Worm (Caenorhabditis elegans) whole organism, L3 larva: Measurements from ENCODE around the gene wdfy-3.
"Not testable (repeated sequence)": the region's sequence is repeated elsewhere in the genome, so short reads cannot be mapped to it uniquely, and the experiment has no call there.

ENCODE experiments used
- ZK546.5 ChIP-seq: sonication (generic microtip); optimal IDR thresholded peaks from 2 replicates; lab custom pipeline; 2017; ENCODE audit warnings: missing biosample characterization, missing genetic modification characterization
- ceh-16 ChIP-seq: sonication (generic microtip); optimal IDR thresholded peaks from 2 replicates; lab custom pipeline; 2017; ENCODE audit warnings: missing biosample characterization, missing genetic modification characterization
- ceh-28 ChIP-seq: fragments of 150-350 bp; optimal IDR thresholded peaks from 2 replicates; lab custom pipeline; 2014; ENCODE audit warnings: missing biosample characterization, missing genetic modification reagents, missing genetic modification characterization
- egl-5 ChIP-seq: fragments of 150-350 bp; optimal IDR thresholded peaks from 2 replicates; lab custom pipeline; 2017; ENCODE audit warnings: missing biosample characterization, missing genetic modification reagents, missing genetic modification characterization, inconsistent platforms
- elt-3 ChIP-seq, 3 experiments: fragments of 150-350 bp in 1 of 3; sonication (generic microtip) in 2 of 3; optimal IDR thresholded peaks; 2 replicates in 2 of 3; 4 replicates in 1 of 3; lab custom pipeline; 2014 to 2017; ENCODE audit warnings: missing biosample characterization in 3 of 3, missing genetic modification characterization in 3 of 3
- fkh-10 ChIP-seq: sonication (generic microtip); optimal IDR thresholded peaks from 2 replicates; lab custom pipeline; 2017; ENCODE audit warnings: missing biosample characterization, missing genetic modification reagents, missing genetic modification characterization
- fkh-2 ChIP-seq: fragments of 150-350 bp; optimal IDR thresholded peaks from 2 replicates; lab custom pipeline; 2014; ENCODE audit warnings: missing biosample characterization, missing genetic modification reagents, missing genetic modification characterization
- fos-1 ChIP-seq: fragments of 150-350 bp; optimal IDR thresholded peaks from 2 replicates; lab custom pipeline; 2014; ENCODE audit warnings: missing biosample characterization, missing genetic modification characterization
- hmg-11 ChIP-seq: sonication (generic microtip); optimal IDR thresholded peaks from 2 replicates; lab custom pipeline; 2016; ENCODE audit warnings: missing genetic modification characterization, missing compliant biosample characterization
- jun-1 ChIP-seq: fragments of 150-350 bp; optimal IDR thresholded peaks from 2 replicates; lab custom pipeline; 2014; ENCODE audit warnings: missing biosample characterization, missing genetic modification reagents, missing genetic modification characterization
- lin-15B ChIP-seq: fragments of 150-350 bp; optimal IDR thresholded peaks from 2 replicates; lab custom pipeline; 2014; ENCODE audit warnings: missing biosample characterization, missing genetic modification characterization
- lin-39 ChIP-seq: fragments of 150-350 bp; optimal IDR thresholded peaks from 2 replicates; lab custom pipeline; 2018; ENCODE audit warnings: missing biosample characterization, missing genetic modification reagents, missing genetic modification characterization
- lsy-12 ChIP-seq: sonication (generic microtip); optimal IDR thresholded peaks from 2 replicates; lab custom pipeline; 2016; ENCODE audit warnings: mild to moderate bottlenecking, missing genetic modification characterization, missing compliant biosample characterization
- nfya-1 ChIP-seq: sonication (generic microtip); optimal IDR thresholded peaks from 2 replicates; lab custom pipeline; 2017; ENCODE audit warnings: missing genetic modification characterization, mild to moderate bottlenecking, missing compliant biosample characterization, antibody characterized with exemption, moderate library complexity; ENCODE audit not compliant: insufficient read depth
- nhr-12 ChIP-seq: fragments of 150-350 bp; optimal IDR thresholded peaks from 2 replicates; lab custom pipeline; 2014; ENCODE audit warnings: missing biosample characterization, missing genetic modification characterization
- nhr-23 ChIP-seq: fragments of 150-350 bp; optimal IDR thresholded peaks from 2 replicates; lab custom pipeline; 2014; ENCODE audit warnings: missing biosample characterization, missing genetic modification reagents, missing genetic modification characterization
- nhr-25 ChIP-seq: sonication (generic microtip); optimal IDR thresholded peaks from 2 replicates; lab custom pipeline; 2017; ENCODE audit warnings: missing biosample characterization, missing genetic modification characterization
- nhr-43 ChIP-seq: sonication (generic microtip); optimal IDR thresholded peaks from 2 replicates; lab custom pipeline; 2016; ENCODE audit warnings: mild to moderate bottlenecking, missing genetic modification characterization, missing compliant biosample characterization; ENCODE audit not compliant: poor library complexity, severe bottlenecking
- nhr-76 ChIP-seq: fragments of 150-350 bp; sonication (generic microtip); optimal IDR thresholded peaks from 5 replicates; lab custom pipeline; 2014; ENCODE audit warnings: missing biosample characterization, missing genetic modification characterization
- pha-4 ChIP-seq: fragments of 150-350 bp; optimal IDR thresholded peaks from 2 replicates; lab custom pipeline; 2014; ENCODE audit warnings: missing biosample characterization, missing genetic modification reagents, missing genetic modification characterization
- pqm-1 ChIP-seq: fragments of 150-350 bp; optimal IDR thresholded peaks from 2 replicates; lab custom pipeline; 2017; ENCODE audit warnings: missing biosample characterization, missing genetic modification characterization, inconsistent platforms
- skn-1 ChIP-seq: fragments of 150-350 bp; optimal IDR thresholded peaks from 2 replicates; lab custom pipeline; 2014; ENCODE audit warnings: missing biosample characterization, missing genetic modification characterization
- snpc-4 ChIP-seq: fragments of 150-350 bp; optimal IDR thresholded peaks from 2 replicates; lab custom pipeline; 2014; ENCODE audit warnings: missing biosample characterization, missing genetic modification characterization
- unc-39 ChIP-seq: sonication (generic microtip); optimal IDR thresholded peaks from 4 replicates; lab custom pipeline; 2017; ENCODE audit warnings: missing biosample characterization, missing genetic modification characterization
- unc-62 ChIP-seq: fragments of 150-350 bp; sonication (generic microtip); optimal IDR thresholded peaks from 4 replicates; lab custom pipeline; 2014; ENCODE audit warnings: missing biosample characterization, missing genetic modification reagents, missing genetic modification characterization

The wdfy-3 gene

DNA sequence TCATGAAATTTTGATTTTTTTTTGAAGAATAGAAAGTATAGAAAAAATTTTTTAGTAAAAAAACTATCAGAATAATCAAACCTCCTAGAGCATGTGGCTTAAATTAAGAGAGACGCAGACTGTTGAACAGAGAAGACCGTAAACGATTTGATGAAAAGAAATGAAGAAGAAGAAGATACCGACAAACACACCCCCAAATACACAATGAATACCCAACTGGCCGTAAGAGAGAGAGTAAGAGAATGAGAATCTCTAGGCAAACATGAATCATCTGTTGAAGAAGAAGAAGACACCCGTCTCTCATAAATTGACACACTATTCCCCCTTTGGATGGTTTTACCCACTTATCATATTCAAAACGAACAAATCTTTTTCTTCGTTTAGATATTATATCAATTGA is 19.4 kb upstream of the wdfy-3 start:
- TF ChIP-seq nhr-25 (tag; lab: Kevin White, UChicago) (peak; percentile 38), nhr-23 (tag; lab: Kevin White, UChicago) (peak; percentile 29), pha-4 (tag; lab: Kevin White, UChicago) (peak; percentile 23), nfya-1 (tag; lab: Kevin White, UChicago) (peak; percentile 21), nhr-76 (tag; lab: Kevin White, UChicago) (no peak)

DNA sequence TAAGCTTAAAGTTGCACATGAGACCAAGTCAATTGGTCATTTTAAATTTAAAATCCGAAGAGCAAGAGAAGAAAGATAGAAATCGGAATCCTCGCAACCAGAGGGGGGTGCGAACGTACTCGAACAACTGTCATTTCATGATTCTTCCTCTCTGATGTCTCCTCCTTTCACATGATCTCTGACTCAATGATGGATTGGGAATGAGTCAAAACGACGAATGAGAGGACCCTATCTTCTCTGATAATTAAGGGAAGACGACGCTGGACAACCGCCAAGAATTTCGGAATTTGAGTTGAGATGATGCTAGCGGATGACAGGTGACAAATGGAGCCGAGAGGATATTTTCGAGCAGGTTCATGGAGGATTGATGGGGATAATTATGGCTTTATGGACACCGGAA is 15.9 kb upstream of the wdfy-3 start:
- no peak for TF ChIP-seq fkh-2
- TF ChIP-seq lsy-12 (tag; lab: Kevin White, UChicago) = no peak
- peak; percentile 41 for TF ChIP-seq nfya-1 (tag; lab: Kevin White, UChicago)
- peak; percentile 60 for TF ChIP-seq lin-39
- TF ChIP-seq egl-5 (tag; lab: Kevin White, UChicago) = peak; percentile 75

DNA sequence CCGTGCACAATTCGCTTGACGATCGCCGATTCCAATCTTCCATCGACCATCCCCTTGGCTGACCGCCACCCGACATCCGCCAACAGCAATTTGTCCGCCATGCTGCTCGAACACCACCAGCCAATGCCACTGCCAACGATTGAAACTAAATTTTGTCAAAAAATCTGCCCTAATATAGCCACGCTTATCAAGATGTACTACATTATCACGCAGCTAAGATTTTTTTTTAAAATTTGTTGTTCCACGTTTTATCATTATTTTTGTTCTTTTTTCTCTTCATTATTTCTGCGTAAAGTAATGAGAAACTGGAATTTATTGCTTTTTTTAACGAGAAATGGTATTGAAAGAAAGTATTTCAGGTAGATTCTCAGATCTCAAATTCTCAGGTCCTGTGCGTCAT is 13.9 kb upstream of the wdfy-3 start, which contains the start of gene C26H9A.3:
Gene C26H9A.3 (minus strand): TSS at position 101 of the 400 bp plus-strand sequence.
- TF ChIP-seq jun-1; fos-1 (tag; lab: Kevin White, UChicago); lin-39: not testable (repeated sequence)

DNA sequence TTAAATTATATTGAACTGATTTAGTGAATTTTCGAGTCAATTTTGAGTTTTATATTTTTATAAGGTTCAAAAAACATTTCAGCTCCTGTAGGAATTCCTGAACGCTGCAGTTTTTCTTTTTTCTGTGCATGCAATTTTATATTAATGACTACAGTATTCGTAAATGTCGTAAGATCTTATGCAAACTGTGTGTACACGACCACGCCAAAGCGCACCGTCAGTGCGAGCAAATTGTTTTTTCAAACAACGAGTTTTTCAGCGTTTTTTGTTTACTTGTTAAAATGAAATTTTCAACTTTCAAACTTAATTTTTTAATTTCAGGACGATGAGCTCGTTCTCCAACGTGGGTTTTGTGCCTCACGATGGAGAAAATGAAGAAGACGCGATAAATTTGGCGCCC is 13.1 kb upstream of the wdfy-3 start, which contains the start of gene vha-7:
Gene vha-7 (plus strand): TSS at position 326 of the 400 bp plus-strand sequence.
- no peak for TF ChIP-seq elt-3 (tag; optimal IDR thresholded peaks at IDR 0.05; lab: Kevin White, UChicago)
- TF ChIP-seq pqm-1 (tag; lab: Kevin White, UChicago) = no peak
- no peak for TF ChIP-seq fos-1 (tag; lab: Kevin White, UChicago)
- no peak for TF ChIP-seq unc-39 (tag; lab: Kevin White, UChicago)
- no peak for TF ChIP-seq unc-62 (GFP tag; lab: Kevin White, UChicago)
- no peak for TF ChIP-seq ZK546.5
- TF ChIP-seq ceh-28 = no peak
- no peak for TF ChIP-seq nhr-12 (tag; lab: Kevin White, UChicago)
- no peak for TF ChIP-seq ceh-16 (tag; lab: Kevin White, UChicago)
- TF ChIP-seq skn-1 (tag; lab: Kevin White, UChicago) = no peak

DNA sequence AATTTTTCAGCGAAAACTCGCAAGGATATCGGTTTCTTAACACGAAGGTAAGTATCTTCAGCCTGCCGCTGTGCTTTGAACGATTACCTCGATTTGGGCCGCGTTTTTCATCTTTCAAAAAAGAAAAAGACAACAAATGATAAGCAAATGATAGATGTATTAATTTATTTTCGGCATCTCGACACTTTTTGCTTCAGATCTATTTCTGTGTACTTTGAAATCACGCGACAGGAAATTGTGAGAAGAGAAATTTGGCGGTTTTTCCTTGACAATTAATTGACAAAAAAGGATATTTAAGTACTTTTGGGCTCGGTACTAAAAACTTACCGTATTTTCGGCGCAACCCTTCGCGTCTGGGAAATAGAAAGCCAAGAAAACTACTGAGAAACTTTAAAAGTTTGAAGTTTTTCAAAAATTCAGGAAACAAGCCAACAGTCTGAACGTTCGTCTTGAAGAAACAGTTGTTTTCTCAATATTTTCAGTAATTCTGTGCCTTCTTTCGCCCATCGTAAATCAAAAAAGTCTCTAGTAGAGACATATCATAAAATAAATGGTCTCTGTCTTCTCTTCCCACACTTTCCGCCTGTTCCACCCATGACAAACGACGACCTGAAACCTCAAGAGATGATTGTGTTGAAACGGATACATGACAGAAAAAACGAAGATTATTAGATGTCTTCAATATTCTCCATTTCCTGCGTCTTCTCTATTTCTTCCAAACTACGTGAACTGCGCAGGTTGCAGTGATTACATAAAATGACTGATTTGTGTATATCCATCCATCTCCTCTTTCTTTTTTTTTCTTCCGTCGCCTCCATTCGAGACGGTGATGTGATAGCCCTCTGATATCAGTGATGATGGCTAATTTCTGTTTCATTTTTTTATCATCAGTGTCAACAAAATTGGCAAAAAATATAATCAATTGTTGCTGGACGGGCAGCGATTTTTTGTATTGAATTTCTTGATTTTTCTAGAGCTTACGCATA is 12.0 kb upstream of the wdfy-3 start:
- TF ChIP-seq lin-39 (no peak), nhr-23 (tag; lab: Kevin White, UChicago) (peak; percentile 14)
- TF ChIP-seq, all 47 proteins: peak for 1

DNA sequence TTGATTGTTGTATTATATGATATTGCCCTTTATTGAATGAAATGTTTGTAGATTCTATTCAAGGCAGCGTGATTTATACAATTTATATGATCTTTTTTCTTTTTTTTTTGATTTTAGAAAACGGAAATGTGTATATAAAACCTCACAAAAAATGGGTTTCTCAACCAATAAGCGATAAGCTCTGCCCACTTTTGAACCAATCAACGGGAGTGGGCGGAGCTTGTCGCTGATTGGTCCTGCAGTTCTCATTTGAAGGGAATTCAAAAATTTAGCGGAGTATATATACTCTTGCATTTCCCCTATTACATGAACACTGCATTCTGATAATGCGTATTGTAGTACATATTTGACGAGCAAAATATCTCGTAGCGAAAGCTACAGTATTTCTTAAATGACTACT is 2.6 kb upstream of the wdfy-3 start:
- TF ChIP-seq nhr-43 = no peak
- TF ChIP-seq nfya-1 (tag; lab: Kevin White, UChicago) = peak; percentile 92

DNA sequence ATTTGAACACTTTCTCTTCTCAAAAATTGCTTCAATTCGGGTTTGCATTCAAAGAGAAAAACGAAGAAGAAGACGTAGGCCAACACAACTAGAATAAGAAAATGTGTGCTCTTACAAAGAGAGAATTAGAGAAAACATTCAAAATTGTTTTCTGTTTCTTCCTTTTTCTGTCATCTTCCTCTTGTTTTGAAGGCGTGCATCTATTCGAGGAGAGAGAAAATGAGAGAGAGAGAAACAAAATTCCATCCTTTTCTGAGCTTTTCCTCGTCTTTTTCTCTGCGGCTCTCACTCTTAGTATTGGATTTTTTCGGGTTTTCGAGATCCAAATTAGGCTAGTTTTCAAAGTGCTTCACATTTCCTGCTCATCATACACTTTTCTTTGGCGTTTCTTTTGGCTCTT is 1.6 kb upstream of the wdfy-3 start:
- no peak for TF ChIP-seq ceh-28
- peak; percentile 10 for TF ChIP-seq snpc-4 (tag; lab: Kevin White, UChicago)
- TF ChIP-seq lin-15B (tag; lab: Kevin White, UChicago) = peak; percentile 62
- TF ChIP-seq nhr-12 (tag; lab: Kevin White, UChicago) = no peak
- peak; percentile 41 for TF ChIP-seq hmg-11 (tag; lab: Kevin White, UChicago)
- TF ChIP-seq nfya-1 (tag; lab: Kevin White, UChicago) = peak; percentile 73
- peak; percentile 92 for TF ChIP-seq fkh-10 (GFP tag; lab: Kevin White, UChicago)
- TF ChIP-seq lin-39 = peak; percentile 1
- TF ChIP-seq, all 47 proteins: peak for 6
